Fruit fly (Drosophila melanogaster) whole organism, embryonic: ENCODE data around the gene CG31174.

Experiments
- Bgb ChIP-seq: fragments of 200-800 bp; sonication (Bioruptor generic); IDR thresholded peaks from 2 replicates; pipeline ENCODE4 v1.3.6; 2022; ENCODE audit warnings: missing biosample characterization, missing genetic modification characterization; ENCODE audit not compliant: partially characterized antibody
- CG10267 ChIP-seq: fragments of 200-800 bp; sonication (Bioruptor generic); optimal IDR thresholded peaks from 2 replicates; lab custom pipeline; 2018; ENCODE audit warnings: missing biosample characterization, mild to moderate bottlenecking, missing genetic modification characterization, moderate library complexity
- CG10431 ChIP-seq: fragments of 200-800 bp; sonication (Bioruptor generic); optimal IDR thresholded peaks from 3 replicates; lab custom pipeline; 2018; ENCODE audit warnings: missing biosample characterization, mild to moderate bottlenecking, missing genetic modification characterization
- CG11504 ChIP-seq: fragments of 200-800 bp; sonication (Bioruptor generic); optimal IDR thresholded peaks from 3 replicates; lab custom pipeline; 2019; ENCODE audit warnings: missing biosample characterization, mild to moderate bottlenecking, missing genetic modification characterization, moderate library complexity
- CG15011 ChIP-seq: fragments of 200-800 bp; sonication (Bioruptor generic); optimal IDR thresholded peaks from 3 replicates; lab custom pipeline; 2018; ENCODE audit warnings: missing biosample characterization, mild to moderate bottlenecking, missing genetic modification characterization
- CG15479 ChIP-seq: fragments of 200-800 bp; sonication (Bioruptor generic); optimal IDR thresholded peaks from 3 replicates; lab custom pipeline; 2019; ENCODE audit warnings: missing biosample characterization, mild to moderate bottlenecking, missing genetic modification characterization, moderate library complexity
- CG1603 ChIP-seq: fragments of 200-800 bp; sonication (Bioruptor generic); optimal IDR thresholded peaks from 2 replicates; lab custom pipeline; 2019; ENCODE audit warnings: missing biosample characterization, mild to moderate bottlenecking, missing genetic modification characterization, moderate library complexity
- CG17829 ChIP-seq: fragments of 200-800 bp; optimal IDR thresholded peaks from 2 replicates; lab custom pipeline; 2019; ENCODE audit warnings: missing biosample characterization, mild to moderate bottlenecking, missing genetic modification characterization, moderate library complexity
- CG17912 ChIP-seq: fragments of 200-800 bp; sonication (Bioruptor generic); optimal IDR thresholded peaks from 2 replicates; lab custom pipeline; 2018; ENCODE audit warnings: missing biosample characterization, mild to moderate bottlenecking, missing genetic modification characterization
- CG32772 ChIP-seq: fragments of 200-800 bp; sonication (Bioruptor generic); IDR thresholded peaks from 2 replicates; pipeline ENCODE4 v1.3.6; 2022; ENCODE audit warnings: missing biosample characterization, missing genetic modification characterization
- CG3995 ChIP-seq: fragments of 200-800 bp; sonication (Bioruptor generic); optimal IDR thresholded peaks from 3 replicates; lab custom pipeline; 2016; ENCODE audit warnings: missing biosample characterization, missing genetic modification characterization
- CG6654 ChIP-seq: fragments of 200-800 bp; sonication (Bioruptor generic); optimal IDR thresholded peaks from 2 replicates; lab custom pipeline; 2017; ENCODE audit warnings: missing biosample characterization, mild to moderate bottlenecking, missing genetic modification characterization
- CG7745 ChIP-seq: fragments of 200-800 bp; sonication (Bioruptor generic); optimal IDR thresholded peaks from 2 replicates; lab custom pipeline; 2018; ENCODE audit warnings: missing biosample characterization, mild to moderate bottlenecking, missing genetic modification characterization, moderate library complexity
- CG8281 ChIP-seq: fragments of 200-800 bp; sonication (Bioruptor generic); optimal IDR thresholded peaks from 2 replicates; lab custom pipeline; 2018; ENCODE audit warnings: missing biosample characterization, mild to moderate bottlenecking, missing genetic modification characterization, moderate library complexity
- CG8388 ChIP-seq: fragments of 200-800 bp; sonication (Bioruptor generic); optimal IDR thresholded peaks from 2 replicates; lab custom pipeline; 2019; ENCODE audit warnings: missing biosample characterization, mild to moderate bottlenecking, missing genetic modification characterization, moderate library complexity
- CG8765 ChIP-seq: fragments of 200-800 bp; sonication (Bioruptor generic); IDR thresholded peaks from 2 replicates; pipeline ENCODE4 v1.3.6; 2022; ENCODE audit warnings: missing biosample characterization, missing genetic modification characterization
- Dll ChIP-seq: fragments of 200-800 bp; sonication (Bioruptor generic); IDR thresholded peaks from 4 replicates; pipeline ENCODE4 v1.3.6; 2022; ENCODE audit warnings: missing biosample characterization, missing genetic modification characterization; ENCODE audit not compliant: partially characterized antibody
- Dref ChIP-seq: fragments of 200-800 bp; sonication (Bioruptor generic); IDR thresholded peaks from 2 replicates; pipeline ENCODE4 v1.3.6; 2022; ENCODE audit warnings: missing biosample characterization, missing genetic modification characterization
- E2f1 ChIP-seq: fragments of 200-800 bp; sonication (Bioruptor generic); IDR thresholded peaks from 2 replicates; pipeline ENCODE4 v1.3.6; 2022; ENCODE audit warnings: missing biosample characterization, missing genetic modification characterization
- Elba2 ChIP-seq: fragments of 200-800 bp; sonication (Bioruptor generic); optimal IDR thresholded peaks from 3 replicates; lab custom pipeline; 2016; ENCODE audit warnings: missing biosample characterization, missing genetic modification characterization
- Gsc ChIP-seq: fragments of 200-800 bp; sonication (Bioruptor generic); IDR thresholded peaks from 2 replicates; pipeline ENCODE4 v1.3.6; 2022; ENCODE audit warnings: missing biosample characterization, missing genetic modification characterization
- Lim3 ChIP-seq: fragments of 200-800 bp; sonication (Bioruptor generic); IDR thresholded peaks from 2 replicates; pipeline ENCODE4 v1.3.6; 2022; ENCODE audit warnings: missing biosample characterization, missing genetic modification characterization
- MBD-R2 ChIP-seq: fragments of 200-800 bp; sonication (Bioruptor generic); IDR thresholded peaks from 2 replicates; pipeline ENCODE4 v1.3.6; 2022; ENCODE audit warnings: missing biosample characterization, missing genetic modification characterization
- Myb ChIP-seq: fragments of 200-800 bp; sonication (Bioruptor generic); optimal IDR thresholded peaks from 2 replicates; lab custom pipeline; 2016; ENCODE audit warnings: missing biosample characterization, missing genetic modification characterization
- Scr ChIP-seq: fragments of 200-800 bp; sonication (Bioruptor generic); IDR thresholded peaks from 2 replicates; pipeline ENCODE4 v1.3.6; 2022; ENCODE audit warnings: missing biosample characterization, missing genetic modification characterization; ENCODE audit not compliant: partially characterized antibody
- Six4 ChIP-seq: fragments of 200-800 bp; sonication (Bioruptor generic); optimal IDR thresholded peaks from 2 replicates; lab custom pipeline; 2016; ENCODE audit warnings: missing biosample characterization, missing genetic modification characterization
- Xbp1 ChIP-seq: fragments of 200-800 bp; sonication (Bioruptor generic); optimal IDR thresholded peaks from 3 replicates; lab custom pipeline; 2016; ENCODE audit warnings: missing biosample characterization, mild to moderate bottlenecking, missing genetic modification characterization
- ap ChIP-seq: fragments of 200-800 bp; sonication (Bioruptor generic); IDR thresholded peaks from 2 replicates; pipeline ENCODE4 v1.3.6; 2022; ENCODE audit warnings: missing biosample characterization, missing genetic modification characterization
- ara ChIP-seq: fragments of 200-800 bp; sonication (Bioruptor generic); IDR thresholded peaks from 2 replicates; pipeline ENCODE4 v1.3.6; 2022; ENCODE audit warnings: missing biosample characterization, missing genetic modification characterization
- ase ChIP-seq: fragments of 200-800 bp; sonication (Bioruptor generic); IDR thresholded peaks from 3 replicates; pipeline ENCODE4 v1.3.6; 2022; ENCODE audit warnings: missing biosample characterization, missing genetic modification characterization
- ash1 ChIP-seq: fragments of 200-800 bp; sonication (Bioruptor generic); optimal IDR thresholded peaks from 2 replicates; lab custom pipeline; 2018; ENCODE audit warnings: missing biosample characterization, mild to moderate bottlenecking, missing genetic modification characterization
- br ChIP-seq: fragments of >200 bp; optimal IDR thresholded peaks from 2 replicates; lab custom pipeline; 2017
- btn ChIP-seq: fragments of 200-800 bp; sonication (Bioruptor generic); optimal IDR thresholded peaks from 2 replicates; lab custom pipeline; 2016; ENCODE audit warnings: missing biosample characterization, missing genetic modification characterization
- chm ChIP-seq: fragments of 200-800 bp; sonication (Bioruptor generic); IDR thresholded peaks from 2 replicates; pipeline ENCODE4 v1.3.6; 2022; ENCODE audit warnings: missing biosample characterization, missing genetic modification characterization
- ci ChIP-seq: fragments of 200-800 bp; sonication (Bioruptor generic); IDR thresholded peaks from 3 replicates; pipeline ENCODE4 v1.3.6; 2022; ENCODE audit warnings: missing biosample characterization, missing genetic modification characterization
- ewg ChIP-seq: fragments of 200-800 bp; sonication (Bioruptor generic); optimal IDR thresholded peaks from 3 replicates; lab custom pipeline; 2017; ENCODE audit warnings: mild to moderate bottlenecking, missing biosample characterization, missing genetic modification reagents, missing genetic modification characterization
- gce ChIP-seq: fragments of 200-800 bp; sonication (Bioruptor generic); IDR thresholded peaks from 3 replicates; pipeline ENCODE4 v1.3.6; 2022; ENCODE audit warnings: missing biosample characterization, missing genetic modification characterization
- hkb ChIP-seq, 2 experiments: fragments of 200-800 bp in 1 of 2; fragments of >200 bp in 1 of 2; sonication (Bioruptor generic) in 1 of 2; IDR thresholded peaks in 1 of 2; optimal IDR thresholded peaks in 1 of 2; 2 replicates each; pipeline versions ENCODE4 v1.3.6 to Lab custom; 2017 to 2022; ENCODE audit warnings: missing biosample characterization in 1 of 2, missing genetic modification characterization in 1 of 2
- klu ChIP-seq: fragments of 200-800 bp; sonication (Bioruptor generic); IDR thresholded peaks from 2 replicates; pipeline ENCODE4 v1.3.6; 2022; ENCODE audit warnings: missing biosample characterization, missing genetic modification characterization
- mam ChIP-seq: fragments of 200-800 bp; sonication (Bioruptor generic); optimal IDR thresholded peaks from 3 replicates; lab custom pipeline; 2016; ENCODE audit warnings: missing biosample characterization, missing genetic modification characterization
- nau ChIP-seq: fragments of 200-800 bp; sonication (Bioruptor generic); optimal IDR thresholded peaks from 3 replicates; lab custom pipeline; 2017; ENCODE audit warnings: missing biosample characterization, mild to moderate bottlenecking, missing genetic modification characterization, missing genetic modification reagents
- pan ChIP-seq, 4 experiments: fragments of >200 bp in 3 of 4; fragments of 200-800 bp in 1 of 4; sonication (Bioruptor generic) in 1 of 4; optimal IDR thresholded peaks in 3 of 4; IDR thresholded peaks in 1 of 4; 2 replicates each; pipeline versions ENCODE4 v1.3.6 to Lab custom; 2017 to 2022; ENCODE audit warnings: missing biosample characterization in 2 of 4, missing genetic modification characterization in 2 of 4, mixed read lengths in 1 of 4
- prd ChIP-seq, 3 experiments: fragments of >200 bp in 2 of 3; fragments of 200-800 bp in 1 of 3; sonication (Bioruptor generic) in 1 of 3; optimal IDR thresholded peaks in 2 of 3; IDR thresholded peaks in 1 of 3; 2 replicates in 2 of 3; 3 replicates in 1 of 3; pipeline versions ENCODE4 v1.3.6 to Lab custom; 2017 to 2022; ENCODE audit warnings: missing biosample characterization in 1 of 3, missing genetic modification characterization in 1 of 3
- run ChIP-seq: fragments of 200-800 bp; sonication (Bioruptor generic); optimal IDR thresholded peaks from 3 replicates; lab custom pipeline; 2018; ENCODE audit warnings: missing biosample characterization, mild to moderate bottlenecking, missing genetic modification characterization
- schlank ChIP-seq: fragments of 200-800 bp; sonication (Bioruptor generic); optimal IDR thresholded peaks from 2 replicates; lab custom pipeline; 2018; ENCODE audit warnings: missing biosample characterization, mild to moderate bottlenecking, missing genetic modification characterization
- scrt ChIP-seq: fragments of 200-800 bp; sonication (Bioruptor generic); optimal IDR thresholded peaks from 2 replicates; lab custom pipeline; 2018; ENCODE audit warnings: missing biosample characterization, mild to moderate bottlenecking, missing genetic modification characterization, moderate library complexity
- tup ChIP-seq: fragments of 200-800 bp; sonication (Bioruptor generic); optimal IDR thresholded peaks from 2 replicates; lab custom pipeline; 2016; ENCODE audit warnings: missing biosample characterization, mild to moderate bottlenecking, missing genetic modification characterization, moderate library complexity
- zfh2 ChIP-seq: fragments of 200-800 bp; sonication (Bioruptor generic); optimal IDR thresholded peaks from 2 replicates; lab custom pipeline; 2016; ENCODE audit warnings: missing biosample characterization, missing genetic modification characterization

Gene CG31174

dm6 chr3R:21862137-21862850, 7.0 kb downstream of the CG31174 start (continued):
- TF ChIP-seq CG11504 (tag; lab: Kevin White, UChicago) (peak; percentile 81), CG8765 (GFP tag; lab: Robert Waterston, UW) (no peak), MBD-R2 (GFP tag; lab: Robert Waterston, UW) (no peak), Dll (GFP tag; lab: Robert Waterston, UW) (no peak), hkb (optimal IDR thresholded peaks at IDR 0.05; lab: Kevin White, UChicago) (no peak), hkb (GFP tag; IDR thresholded peaks at IDR 0.05; lab: Robert Waterston, UW) (peak; percentile 86), Lim3 (GFP tag; lab: Robert Waterston, UW) (no peak), Six4 (GFP tag; lab: Kevin White, UChicago) (peak; percentile 51), CG3995 (no peak), CG6654 (GFP tag; lab: Kevin White, UChicago) (peak; percentile 8), ap (GFP tag; lab: Robert Waterston, UW) (peak; percentile 69), CG8281 (tag; lab: Kevin White, UChicago) (no peak), zfh2 (GFP tag; lab: Kevin White, UChicago) (no peak), CG10267 (peak; percentile 56), Xbp1 (GFP tag; lab: Kevin White, UChicago) (peak; percentile 81), CG17912 (GFP tag; lab: Kevin White, UChicago) (no peak), CG15011 (GFP tag; lab: Kevin White, UChicago) (no peak), Myb (GFP tag; lab: Kevin White, UChicago) (no peak), ewg (peak; percentile 86), Elba2 (GFP tag; lab: Kevin White, UChicago) (no peak), br (lab: Kevin White, UChicago) (no peak), ci (GFP tag; lab: Robert Waterston, UW) (peak; percentile 95), CG1603 (peak; percentile 96), chm (GFP tag; lab: Robert Waterston, UW) (no peak; the same call in 1 of the 2 replicates), prd (optimal IDR thresholded peaks at IDR 0.05; lab: Kevin White, UChicago) (no peak), prd (GFP tag; IDR thresholded peaks at IDR 0.05; lab: Robert Waterston, UW) (peak; percentile 77), mam (GFP tag; lab: Kevin White, UChicago) (no peak), Gsc (GFP tag; lab: Robert Waterston, UW) (no peak), klu (GFP tag; lab: Robert Waterston, UW) (no peak), tup (GFP tag; lab: Kevin White, UChicago) (peak; percentile 47), CG17829 (tag; lab: Kevin White, UChicago) (peak; percentile 93), ase (peak; percentile 50; the same call in 1 of the 3 replicates), pan (optimal IDR thresholded peaks at IDR 0.05; lab: Kevin White, UChicago) (no peak), pan (GFP tag; optimal IDR thresholded peaks at IDR 0.05 in 1 of 2, IDR thresholded peaks at IDR 0.05 in 1 of 2) (peak in 1 of 2 experiments; percentile 69), Dref (GFP tag; lab: Robert Waterston, UW) (no peak), nau (GFP tag; lab: Kevin White, UChicago) (peak; percentile 56), CG32772 (GFP tag; lab: Robert Waterston, UW) (peak; percentile 73), CG15479 (no peak), CG7745 (tag; lab: Kevin White, UChicago) (no peak), Bgb (GFP tag; lab: Robert Waterston, UW) (no peak), E2f1 (GFP tag; lab: Robert Waterston, UW) (peak; percentile 54), ash1 (GFP tag; lab: Kevin White, UChicago) (no peak), btn (GFP tag; lab: Kevin White, UChicago) (peak; percentile 5), gce (GFP tag; lab: Robert Waterston, UW) (peak; percentile 81), CG8388 (GFP tag; lab: Kevin White, UChicago) (peak; percentile 95), schlank (tag; lab: Kevin White, UChicago) (no peak), CG10431 (peak; percentile 88), run (tag; lab: Kevin White, UChicago) (peak; percentile 83), ara (GFP tag; lab: Robert Waterston, UW) (peak; percentile 90), Scr (GFP tag; lab: Robert Waterston, UW) (no peak), scrt (peak; percentile 25)
